Worm (Caenorhabditis elegans) whole organism, L2 larva: ENCODE results near the gene vhp-1.
A peak's percentile ranks its signal among the peaks of the same experiment; 100 is the strongest.

Experiments used
- C34F6.9 ChIP-seq: fragments of 150-350 bp; optimal IDR thresholded peaks from 2 replicates; lab custom pipeline; 2014; ENCODE audit warnings: missing biosample characterization, missing genetic modification characterization
- F13H6.1 ChIP-seq: sonication (generic microtip); optimal IDR thresholded peaks from 2 replicates; lab custom pipeline; 2016; ENCODE audit warnings: missing genetic modification characterization, missing compliant biosample characterization
- R02D3.7 ChIP-seq: fragments of 150-350 bp; optimal IDR thresholded peaks from 2 replicates; lab custom pipeline; 2014; ENCODE audit warnings: missing biosample characterization, missing genetic modification characterization
- Y55F3AM.14 ChIP-seq: fragments of 200-800 bp; sonication (Bioruptor generic); optimal IDR thresholded peaks from 2 replicates; lab custom pipeline; 2018; ENCODE audit warnings: mild to moderate bottlenecking, missing genetic modification characterization, missing compliant biosample characterization
- ZK546.5 ChIP-seq: sonication (generic microtip); optimal IDR thresholded peaks from 2 replicates; lab custom pipeline; 2017; ENCODE audit warnings: missing biosample characterization, missing genetic modification characterization
- alr-1 ChIP-seq: fragments of 150-350 bp; optimal IDR thresholded peaks from 2 replicates; lab custom pipeline; 2014; ENCODE audit warnings: missing biosample characterization, missing genetic modification characterization
- aly-2 ChIP-seq: fragments of 150-350 bp; optimal IDR thresholded peaks from 2 replicates; lab custom pipeline; 2014; ENCODE audit warnings: missing biosample characterization, missing genetic modification characterization
- ama-1 ChIP-seq: fragments of 150-350 bp; optimal IDR thresholded peaks from 2 replicates; lab custom pipeline; 2018; ENCODE audit warnings: inconsistent platforms
- blmp-1 ChIP-seq: sonication (generic microtip); optimal IDR thresholded peaks from 2 replicates; lab custom pipeline; 2017; ENCODE audit warnings: missing genetic modification characterization, mild to moderate bottlenecking, missing compliant biosample characterization, antibody characterized with exemption, moderate library complexity; ENCODE audit not compliant: insufficient read depth
- ceh-16 ChIP-seq: fragments of 150-350 bp; optimal IDR thresholded peaks from 2 replicates; lab custom pipeline; 2014; ENCODE audit warnings: missing biosample characterization, missing genetic modification characterization
- ceh-82 ChIP-seq: fragments of 150-350 bp; optimal IDR thresholded peaks from 2 replicates; lab custom pipeline; 2014; ENCODE audit warnings: missing biosample characterization, missing genetic modification characterization
- crh-2 ChIP-seq: sonication (generic microtip); optimal IDR thresholded peaks from 2 replicates; lab custom pipeline; 2017; ENCODE audit warnings: missing biosample characterization, missing genetic modification characterization
- dmd-4 ChIP-seq: sonication (generic microtip); optimal IDR thresholded peaks from 2 replicates; lab custom pipeline; 2017; ENCODE audit warnings: missing biosample characterization, missing genetic modification characterization
- egl-27 ChIP-seq: sonication (generic microtip); optimal IDR thresholded peaks from 3 replicates; lab custom pipeline; 2017; ENCODE audit warnings: missing biosample characterization, missing genetic modification reagents, missing genetic modification characterization
- elt-1 ChIP-seq: fragments of 150-350 bp; optimal IDR thresholded peaks from 2 replicates; lab custom pipeline; 2014; ENCODE audit warnings: missing biosample characterization, missing genetic modification characterization
- elt-3 ChIP-seq: sonication (generic microtip); optimal IDR thresholded peaks from 2 replicates; lab custom pipeline; 2017; ENCODE audit warnings: missing biosample characterization, missing genetic modification characterization
- fos-1 ChIP-seq: fragments of 150-350 bp; optimal IDR thresholded peaks from 2 replicates; lab custom pipeline; 2014; ENCODE audit warnings: missing biosample characterization, missing genetic modification characterization
- gmeb-1 ChIP-seq: fragments of 150-350 bp; optimal IDR thresholded peaks from 2 replicates; lab custom pipeline; 2014; ENCODE audit warnings: missing biosample characterization, missing genetic modification characterization
- lin-11 ChIP-seq: fragments of 150-350 bp; sonication (generic microtip); optimal IDR thresholded peaks from 2 replicates; lab custom pipeline; 2014; ENCODE audit warnings: missing biosample characterization, missing genetic modification characterization, inconsistent platforms, mixed read lengths
- lin-13 ChIP-seq: fragments of 150-350 bp; optimal IDR thresholded peaks from 2 replicates; lab custom pipeline; 2014; ENCODE audit warnings: missing biosample characterization, missing genetic modification reagents, missing genetic modification characterization
- lin-39 ChIP-seq: fragments of 150-350 bp; optimal IDR thresholded peaks from 2 replicates; lab custom pipeline; 2014; ENCODE audit warnings: missing biosample characterization, missing genetic modification reagents, missing genetic modification characterization
- lsy-2 ChIP-seq, 2 experiments: fragments of 150-350 bp in 1 of 2; sonication (generic microtip) in 1 of 2; optimal IDR thresholded peaks; 2 replicates each; lab custom pipeline; 2014 to 2017; ENCODE audit warnings: missing biosample characterization in 2 of 2, missing genetic modification characterization in 2 of 2
- mab-5 ChIP-seq: fragments of 150-350 bp; optimal IDR thresholded peaks from 2 replicates; lab custom pipeline; 2014; ENCODE audit warnings: missing biosample characterization, missing genetic modification characterization
- mbf-1 ChIP-seq: sonication (generic microtip); optimal IDR thresholded peaks from 2 replicates; lab custom pipeline; 2017; ENCODE audit warnings: missing biosample characterization, missing genetic modification characterization
- mdl-1 ChIP-seq, 2 experiments: fragments of 150-350 bp in 1 of 2; sonication (generic microtip) in 1 of 2; optimal IDR thresholded peaks; 2 replicates each; lab custom pipeline; 2017; ENCODE audit warnings: missing biosample characterization in 2 of 2, missing genetic modification characterization in 2 of 2
- nhr-10 ChIP-seq: sonication (generic microtip); optimal IDR thresholded peaks from 2 replicates; lab custom pipeline; 2017; ENCODE audit warnings: missing biosample characterization, missing genetic modification characterization
- nhr-11 ChIP-seq: fragments of 150-350 bp; optimal IDR thresholded peaks from 2 replicates; lab custom pipeline; 2014; ENCODE audit warnings: missing biosample characterization, missing genetic modification characterization
- nhr-12 ChIP-seq: fragments of 150-350 bp; optimal IDR thresholded peaks from 2 replicates; lab custom pipeline; 2014; ENCODE audit warnings: missing biosample characterization, missing genetic modification characterization
- nhr-129 ChIP-seq: fragments of 150-350 bp; optimal IDR thresholded peaks from 2 replicates; lab custom pipeline; 2014; ENCODE audit warnings: missing biosample characterization, missing genetic modification characterization
- nhr-21 ChIP-seq: fragments of 150-350 bp; optimal IDR thresholded peaks from 2 replicates; lab custom pipeline; 2014; ENCODE audit warnings: missing biosample characterization, missing genetic modification characterization
- nhr-23 ChIP-seq: fragments of 150-350 bp; optimal IDR thresholded peaks from 2 replicates; lab custom pipeline; 2014; ENCODE audit warnings: missing biosample characterization, missing genetic modification reagents, missing genetic modification characterization
- nhr-237 ChIP-seq: fragments of 150-350 bp; optimal IDR thresholded peaks from 2 replicates; lab custom pipeline; 2014; ENCODE audit warnings: missing biosample characterization, missing genetic modification characterization
- nhr-25 ChIP-seq: fragments of 150-350 bp; sonication (generic microtip); optimal IDR thresholded peaks from 3 replicates; lab custom pipeline; 2014; ENCODE audit warnings: missing biosample characterization, missing genetic modification characterization
- nhr-6 ChIP-seq: fragments of 150-350 bp; optimal IDR thresholded peaks from 2 replicates; lab custom pipeline; 2014; ENCODE audit warnings: missing biosample characterization, missing genetic modification characterization
- nhr-77 ChIP-seq: fragments of 150-350 bp; optimal IDR thresholded peaks from 2 replicates; lab custom pipeline; 2014; ENCODE audit warnings: missing biosample characterization, missing genetic modification characterization
- peb-1 ChIP-seq: fragments of 150-350 bp; optimal IDR thresholded peaks from 2 replicates; lab custom pipeline; 2014; ENCODE audit warnings: missing biosample characterization, missing genetic modification characterization
- sem-4 ChIP-seq: fragments of 150-350 bp; optimal IDR thresholded peaks from 2 replicates; lab custom pipeline; 2014; ENCODE audit warnings: missing biosample characterization, missing genetic modification reagents, missing genetic modification characterization
- skn-1 ChIP-seq: sonication (generic microtip); optimal IDR thresholded peaks from 2 replicates; lab custom pipeline; 2017; ENCODE audit warnings: missing biosample characterization, missing genetic modification characterization
- sma-3 ChIP-seq: sonication (generic microtip); optimal IDR thresholded peaks from 2 replicates; lab custom pipeline; 2016; ENCODE audit warnings: missing genetic modification reagents, missing genetic modification characterization, missing compliant biosample characterization
- sma-9 ChIP-seq, 2 experiments: fragments of 150-350 bp in 1 of 2; sonication (generic microtip) in 1 of 2; optimal IDR thresholded peaks; 2 replicates each; lab custom pipeline; 2014 to 2016; ENCODE audit warnings: missing genetic modification characterization in 2 of 2, mild to moderate bottlenecking in 1 of 2, missing biosample characterization in 1 of 2, missing compliant biosample characterization in 1 of 2, missing genetic modification reagents in 1 of 2, moderate library complexity in 1 of 2
- snpc-4 ChIP-seq: fragments of 150-350 bp; optimal IDR thresholded peaks from 2 replicates; lab custom pipeline; 2014; ENCODE audit warnings: missing biosample characterization, missing genetic modification characterization
- unc-39 ChIP-seq: fragments of 150-350 bp; optimal IDR thresholded peaks from 2 replicates; lab custom pipeline; 2014; ENCODE audit warnings: missing biosample characterization, missing genetic modification characterization
- unc-55 ChIP-seq: fragments of 150-350 bp; sonication (generic microtip); optimal IDR thresholded peaks from 3 replicates; lab custom pipeline; 2014; ENCODE audit warnings: missing biosample characterization, missing genetic modification reagents, missing genetic modification characterization
- unc-62 ChIP-seq: fragments of 150-350 bp; optimal IDR thresholded peaks from 2 replicates; lab custom pipeline; 2014; ENCODE audit warnings: missing biosample characterization, missing genetic modification reagents, missing genetic modification characterization
- zag-1 ChIP-seq: fragments of 150-350 bp; optimal IDR thresholded peaks from 2 replicates; lab custom pipeline; 2014; ENCODE audit warnings: missing biosample characterization, missing genetic modification characterization
- ztf-1 ChIP-seq: fragments of 200-800 bp; sonication (Bioruptor generic); conservative IDR thresholded peaks from 2 replicates; pipeline ENCODE4 v1.3.6; 2022; ENCODE audit warnings: missing genetic modification characterization, missing compliant biosample characterization
- ztf-11 ChIP-seq: sonication (generic microtip); optimal IDR thresholded peaks from 2 replicates; lab custom pipeline; 2017; ENCODE audit warnings: missing biosample characterization, missing genetic modification characterization
- ztf-4 ChIP-seq: fragments of 150-350 bp; optimal IDR thresholded peaks from 2 replicates; lab custom pipeline; 2014; ENCODE audit warnings: missing biosample characterization, missing genetic modification characterization

vhp-1 gene

ce11 chrII:5373275-5374047 is 50.4 kb downstream of the vhp-1 start, which contains the start of the genes agt-2 and F09E5.3:
TSS of gene agt-2 (minus strand) at chrII:5373827.
TSS of gene F09E5.3 (plus strand) at chrII:5373997.
- TF ChIP-seq aly-2 (tag; lab: Kevin White, UChicago) (no peak), lsy-2 (tag; optimal IDR thresholded peaks at IDR 0.05; lab: Kevin White, UChicago) (peak; percentile 90 to 96), peb-1 (tag; lab: Kevin White, UChicago) (no peak), lin-13 (GFP tag; lab: Kevin White, UChicago) (peak; percentile 92), C34F6.9 (tag; lab: Kevin White, UChicago) (peak; percentile 99), ceh-16 (peak; percentile 86), skn-1 (tag; lab: Kevin White, UChicago) (peak; percentile 52), nhr-21 (tag; lab: Kevin White, UChicago) (peak; percentile 86), nhr-11 (tag; lab: Kevin White, UChicago) (no peak), unc-62 (no peak), unc-39 (tag; lab: Kevin White, UChicago) (no peak), ceh-82 (tag; lab: Kevin White, UChicago) (peak; percentile 24), nhr-25 (tag; lab: Kevin White, UChicago) (peak; percentile 96), blmp-1 (tag; lab: Kevin White, UChicago) (peak; percentile 63), ztf-4 (tag; lab: Kevin White, UChicago) (peak; percentile 83), ama-1 (lab: Kevin White, UChicago) (peak; percentile 71), nhr-12 (tag; lab: Kevin White, UChicago) (peak; percentile 55), nhr-23 (no peak), ztf-11 (tag; lab: Kevin White, UChicago) (no peak), ZK546.5 (tag; lab: Kevin White, UChicago) (peak; percentile 43), ztf-1 (GFP tag; lab: Robert Waterston, UW) (no peak), R02D3.7 (tag; lab: Kevin White, UChicago) (peak; percentile 50), sma-3 (GFP tag; lab: Kevin White, UChicago) (peak; percentile 89), mbf-1 (tag; lab: Kevin White, UChicago) (no peak), dmd-4 (tag; lab: Kevin White, UChicago) (no peak), crh-2 (tag; lab: Kevin White, UChicago) (peak; percentile 94), nhr-237 (tag; lab: Kevin White, UChicago) (peak; percentile 11), mab-5 (tag; lab: Kevin White, UChicago) (peak; percentile 94), fos-1 (peak; percentile 92), gmeb-1 (tag; lab: Kevin White, UChicago) (peak; percentile 92), unc-55 (GFP tag; lab: Kevin White, UChicago) (peak; percentile 94), lin-39 (tag; lab: Kevin White, UChicago) (no peak), egl-27 (peak; percentile 81), mdl-1 (tag; optimal IDR thresholded peaks at IDR 0.05; lab: Kevin White, UChicago) (peak in 1 of 2 experiments; percentile 54), zag-1 (tag; lab: Kevin White, UChicago) (peak; percentile 74), nhr-77 (tag; lab: Kevin White, UChicago) (peak; percentile 61), nhr-6 (tag; lab: Kevin White, UChicago) (peak; percentile 92), alr-1 (tag; lab: Kevin White, UChicago) (no peak), elt-1 (tag; lab: Kevin White, UChicago) (no peak), snpc-4 (peak; percentile 82), sem-4 (tag; lab: Kevin White, UChicago) (peak; percentile 83), lin-11 (tag; lab: Kevin White, UChicago) (peak; percentile 60), sma-9 (GFP tag; optimal IDR thresholded peaks at IDR 0.05; lab: Kevin White, UChicago) (peak; percentile 95), sma-9 (tag; optimal IDR thresholded peaks at IDR 0.05; lab: Kevin White, UChicago) (no peak), nhr-10 (tag; lab: Kevin White, UChicago) (peak; percentile 37), nhr-129 (tag; lab: Kevin White, UChicago) (peak; percentile 90), Y55F3AM.14 (GFP tag; lab: Kevin White, UChicago) (no peak), elt-3 (tag; lab: Kevin White, UChicago) (no peak), F13H6.1 (tag; lab: Kevin White, UChicago) (peak; percentile 92)
